Worm (Caenorhabditis elegans): ENCODE data around the gene C32D5.14.
A peak's percentile ranks its signal among the peaks of the same experiment; 100 is the strongest.

The C32D5.14 gene

ce11 chrII:6348360-6348759, 13.1 kb downstream of the C32D5.14 start (continued):
- TF ChIP-seq F37D6.2 (tag; optimal IDR thresholded peaks at IDR 0.05) (peak; percentile 54), ceh-62 (tag; optimal IDR thresholded peaks at IDR 0.05) (no peak), ztf-11 (tag; optimal IDR thresholded peaks at IDR 0.05) (no peak), F10B5.3 (tag; optimal IDR thresholded peaks at IDR 0.05) (no peak), ceh-20 (GFP tag; IDR thresholded peaks at IDR 0.05) (peak; percentile 83), saeg-2 (GFP tag; IDR thresholded peaks at IDR 0.05) (no peak), daf-19 (GFP tag; conservative IDR thresholded peaks at IDR 0.05) (no peak), sdz-12 (GFP tag; optimal IDR thresholded peaks at IDR 0.05) (no peak), zfp-2 (tag; optimal IDR thresholded peaks at IDR 0.05) (no peak), T20F7.1 (GFP tag; optimal IDR thresholded peaks at IDR 0.05) (peak; percentile 51), dve-1 (tag; optimal IDR thresholded peaks at IDR 0.05; ENCODE audit: insufficient read depth) (peak; percentile 97), nhr-28 (tag; optimal IDR thresholded peaks at IDR 0.05) (peak; percentile 85), pha-4 (GFP tag; IDR thresholded peaks at IDR 0.05) (peak; percentile 70; the same call in 1 of the 2 replicates), pha-4 (tag; optimal IDR thresholded peaks at IDR 0.05) (peak; percentile 88), lin-15B (tag; optimal IDR thresholded peaks at IDR 0.05) (no peak), nhr-237 (tag; optimal IDR thresholded peaks at IDR 0.05) (no peak), lsy-2 (tag; optimal IDR thresholded peaks at IDR 0.05) (peak; percentile 56 to 92), dmd-8 (GFP tag; IDR thresholded peaks at IDR 0.05) (no peak), lin-39 (tag; optimal IDR thresholded peaks at IDR 0.05) (no peak), ceh-82 (tag; optimal IDR thresholded peaks at IDR 0.05) (no peak), mes-2 (tag; optimal IDR thresholded peaks at IDR 0.05; ENCODE audit: poor library complexity, severe bottlenecking) (peak; percentile 86), zip-11 (GFP tag; IDR thresholded peaks at IDR 0.05) (no peak), jun-1 (tag; optimal IDR thresholded peaks at IDR 0.05) (peak; percentile 64), aha-1 (tag) (peak; percentile 89), mxl-2 (GFP tag; conservative IDR thresholded peaks at IDR 0.05) (0 out of 2 replicates have a peak, but pooled peaks have one; percentile 47), lin-38 (GFP tag; IDR thresholded peaks at IDR 0.05) (peak; percentile 74), fkh-10 (GFP tag; optimal IDR thresholded peaks at IDR 0.05) (no peak), madf-5 (GFP tag; IDR thresholded peaks at IDR 0.05) (0 out of 4 replicates have a peak, but pooled peaks of 1 of the 2 experiments have one; percentile 23), F26F4.8 (GFP tag; conservative IDR thresholded peaks at IDR 0.05) (no peak), zfp-3 (GFP tag; conservative IDR thresholded peaks at IDR 0.05) (0 out of 2 replicates have a peak, but pooled peaks have one; percentile 33), F49E8.2 (tag; optimal IDR thresholded peaks at IDR 0.05; ENCODE audit: borderline replicate concordance) (no peak), hif-1 (tag; optimal IDR thresholded peaks at IDR 0.05) (peak in 1 of 2 experiments; percentile 74), ZK546.5 (tag; optimal IDR thresholded peaks at IDR 0.05) (peak in 1 of 2 experiments; percentile 25), Y105C5A.15 (GFP tag; IDR thresholded peaks at IDR 0.05) (no peak), ceh-44 (GFP tag; IDR thresholded peaks at IDR 0.05) (no peak), lin-29 (GFP tag; IDR thresholded peaks at IDR 0.05) (no peak), hlh-30 (tag; optimal IDR thresholded peaks at IDR 0.05; ENCODE audit: insufficient read depth) (peak; percentile 100), nhr-102 (tag; optimal IDR thresholded peaks at IDR 0.05) (peak; percentile 81), Y48G9A.11 (GFP tag; IDR thresholded peaks at IDR 0.05) (no peak), snpc-4 (tag; optimal IDR thresholded peaks at IDR 0.05) (peak; percentile 36), php-3 (GFP tag; IDR thresholded peaks at IDR 0.05) (0 out of 2 replicates have a peak, but pooled peaks have one; percentile 30), nhr-48 (tag; optimal IDR thresholded peaks at IDR 0.05) (peak; percentile 79), ceh-32 (tag; optimal IDR thresholded peaks at IDR 0.05; ENCODE audit: poor library complexity) (no peak), ceh-28 (tag; optimal IDR thresholded peaks at IDR 0.05) (peak; percentile 20), Y75B8A.6 (GFP tag; IDR thresholded peaks at IDR 0.05) (no peak), ctbp-1 (GFP tag; IDR thresholded peaks at IDR 0.05) (peak; percentile 79), daf-12 (tag; optimal IDR thresholded peaks at IDR 0.05) (no peak), spr-3 (GFP tag; optimal IDR thresholded peaks at IDR 0.05) (no peak), nhr-10 (tag; optimal IDR thresholded peaks at IDR 0.05) (peak; percentile 84), pqm-1 (tag; optimal IDR thresholded peaks at IDR 0.05) (peak; percentile 8), rbr-2 (tag; optimal IDR thresholded peaks at IDR 0.05) (peak; percentile 88)
